Fruit fly (Drosophila melanogaster) S2 (cell line): ENCODE results near the gene Argk1.

Source experiments
- CG8478 ChIP-seq: fragments of >200 bp; optimal IDR thresholded peaks from 2 replicates; lab custom pipeline; 2018
- CTCF ChIP-seq, 2 experiments: fragments of >200 bp; optimal IDR thresholded peaks; 2 replicates each; lab custom pipeline; 2018

The Argk1 gene

dm6 chr3L:9025680-9026079, 40.1 kb downstream of the Argk1 start:
- TF ChIP-seq CG8478 (lab: Kevin White, UChicago) (no peak), CTCF (optimal IDR thresholded peaks at IDR 0.05; lab: Kevin White, UChicago) (no peak)

DNA sequence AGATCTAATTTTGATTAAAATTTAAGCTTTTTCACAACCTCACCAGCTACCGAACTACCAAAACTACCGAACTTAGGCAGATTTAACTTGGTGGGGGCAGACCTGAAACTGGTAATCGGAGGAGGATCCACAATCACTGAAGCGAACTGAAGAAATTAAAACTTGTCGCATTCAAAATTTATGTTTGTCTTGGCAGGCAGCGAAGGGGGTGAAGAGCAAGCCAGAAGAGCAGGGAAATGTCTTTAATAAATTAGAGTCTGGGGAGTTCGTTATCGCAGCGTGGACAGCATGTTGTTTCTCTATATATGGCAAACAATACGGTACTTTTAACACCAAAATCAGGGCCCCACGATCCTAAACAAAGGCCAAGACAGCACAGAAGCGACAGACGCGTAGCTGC, 40.6 kb downstream of the Argk1 start:
- no peak for TF ChIP-seq CG8478 (lab: Kevin White, UChicago)
- TF ChIP-seq CTCF (optimal IDR thresholded peaks at IDR 0.05; lab: Kevin White, UChicago): no peak

dm6 chr3L:9024741-9025140, 41.1 kb downstream of the Argk1 start:
- TF ChIP-seq CG8478 (lab: Kevin White, UChicago): no peak

DNA sequence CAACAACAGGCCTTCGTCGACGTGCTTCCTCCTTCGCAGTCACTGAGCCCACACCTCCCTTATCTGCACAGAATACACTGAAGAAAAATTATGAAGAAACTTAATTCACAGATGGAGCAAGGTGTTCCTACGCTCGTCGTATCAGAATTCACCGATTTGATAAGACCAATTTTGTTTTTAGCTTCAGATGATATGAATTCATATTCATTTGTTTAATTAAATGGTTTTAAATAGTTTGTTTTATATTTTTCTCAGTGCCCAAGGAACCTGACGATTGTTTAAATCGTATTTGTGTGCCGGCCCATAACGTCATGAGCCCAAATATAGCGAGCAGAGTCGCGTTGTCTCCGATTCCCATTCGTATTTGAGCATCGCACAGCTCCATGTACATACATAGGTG, 42.2 kb downstream of the Argk1 start:
- TF ChIP-seq CTCF (optimal IDR thresholded peaks at IDR 0.05; lab: Kevin White, UChicago) (no peak), CG8478 (lab: Kevin White, UChicago) (no peak)

DNA sequence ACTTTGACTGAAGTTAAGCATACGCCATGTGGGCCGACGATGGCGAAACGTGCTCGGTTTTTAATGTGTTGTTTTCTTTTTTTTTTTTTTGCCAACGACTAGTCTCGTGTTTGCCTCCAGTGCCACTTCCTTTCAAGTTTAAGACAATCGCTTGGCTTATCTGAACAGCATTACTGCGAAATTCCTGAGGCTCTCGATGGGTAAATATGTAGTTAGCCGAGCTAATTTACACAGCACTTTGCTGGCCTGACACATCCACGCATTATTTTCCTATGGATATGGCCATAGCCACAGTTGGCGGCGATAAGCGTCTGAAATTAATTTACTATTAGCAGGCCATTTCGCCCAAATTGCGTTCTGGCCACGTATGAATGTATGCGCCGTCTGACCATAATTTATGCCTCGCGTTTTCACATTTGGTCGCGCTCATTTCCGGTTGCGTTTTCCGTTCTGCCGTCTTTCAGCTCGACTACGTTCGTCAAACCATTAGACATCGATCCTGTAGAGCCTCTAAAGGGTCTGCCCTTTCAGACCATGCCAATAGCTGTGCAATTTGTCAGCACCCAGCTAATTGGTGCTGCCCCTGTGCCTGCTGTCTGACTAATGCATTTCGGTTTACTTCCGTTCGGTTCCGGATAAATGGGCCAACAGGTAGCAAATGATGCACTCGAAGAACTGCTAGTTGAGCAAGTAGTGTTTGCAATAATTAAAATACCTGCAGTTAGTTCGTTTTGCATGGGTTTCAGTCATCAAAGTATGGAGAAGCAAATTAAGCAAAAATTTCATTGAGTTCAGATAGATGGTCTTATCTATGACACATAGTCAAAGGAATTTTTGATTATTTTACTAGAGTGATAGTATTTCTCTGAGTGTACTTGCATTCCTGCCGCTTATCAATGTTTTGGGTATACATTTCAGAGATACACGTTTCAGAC, 45.1 kb downstream of the Argk1 start:
- no peak for TF ChIP-seq CTCF (optimal IDR thresholded peaks at IDR 0.05; lab: Kevin White, UChicago)

DNA sequence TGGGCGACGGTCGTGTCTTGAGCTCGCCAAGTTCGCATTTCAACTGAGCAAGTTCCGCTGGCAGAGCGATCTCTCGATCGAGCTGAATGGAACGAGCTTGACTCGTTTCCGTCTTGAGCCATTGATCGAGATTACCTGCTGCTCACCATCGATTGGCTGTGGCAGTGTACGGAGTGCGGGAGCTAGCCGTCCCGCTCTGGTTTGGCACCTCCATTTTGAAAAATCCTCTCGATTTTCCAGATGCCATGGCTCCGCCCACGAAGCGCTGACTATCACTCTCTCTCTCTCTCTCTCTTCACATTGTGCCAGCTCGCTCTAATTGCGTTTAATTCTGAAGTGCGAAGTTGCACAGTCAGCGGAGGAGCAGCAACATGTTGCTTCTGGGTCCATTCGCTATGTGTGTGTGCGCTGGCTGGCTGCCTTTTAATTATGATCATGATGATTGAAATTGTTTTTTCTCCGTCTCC, 46.6 kb downstream of the Argk1 start, which contains the start of gene Doc2:
TSS of gene Doc2 (minus strand) at position 51 of the 467 bp plus-strand sequence.
- no peak for TF ChIP-seq CTCF (optimal IDR thresholded peaks at IDR 0.05; lab: Kevin White, UChicago)
- no peak for TF ChIP-seq CG8478 (lab: Kevin White, UChicago)

dm6 chr3L:9017414-9017813, 48.4 kb downstream of the Argk1 start:
- no peak for TF ChIP-seq CTCF (optimal IDR thresholded peaks at IDR 0.05; lab: Kevin White, UChicago)
- TF ChIP-seq CG8478 (lab: Kevin White, UChicago): no peak

DNA sequence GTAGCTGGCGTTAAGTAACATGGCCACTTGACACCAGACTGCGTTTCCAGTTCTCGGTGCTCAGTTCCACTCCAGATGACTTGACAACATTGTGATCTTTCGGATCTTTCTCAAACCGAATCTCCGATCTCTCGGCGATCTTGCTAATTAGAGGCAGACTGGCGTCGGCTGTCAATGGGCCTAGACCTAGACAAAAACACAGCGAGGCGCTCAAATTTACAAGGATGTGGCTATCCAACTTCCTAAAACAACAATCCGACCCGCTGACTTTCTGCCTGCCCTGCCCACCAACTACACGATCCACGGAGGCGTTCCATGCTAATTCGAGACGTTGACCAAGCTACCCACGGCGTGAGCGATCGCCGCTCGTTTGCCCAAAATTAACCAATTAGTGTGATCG, 52.1 kb downstream of the Argk1 start:
- TF ChIP-seq CG8478 (lab: Kevin White, UChicago) (no peak), CTCF (optimal IDR thresholded peaks at IDR 0.05; lab: Kevin White, UChicago) (no peak)

DNA sequence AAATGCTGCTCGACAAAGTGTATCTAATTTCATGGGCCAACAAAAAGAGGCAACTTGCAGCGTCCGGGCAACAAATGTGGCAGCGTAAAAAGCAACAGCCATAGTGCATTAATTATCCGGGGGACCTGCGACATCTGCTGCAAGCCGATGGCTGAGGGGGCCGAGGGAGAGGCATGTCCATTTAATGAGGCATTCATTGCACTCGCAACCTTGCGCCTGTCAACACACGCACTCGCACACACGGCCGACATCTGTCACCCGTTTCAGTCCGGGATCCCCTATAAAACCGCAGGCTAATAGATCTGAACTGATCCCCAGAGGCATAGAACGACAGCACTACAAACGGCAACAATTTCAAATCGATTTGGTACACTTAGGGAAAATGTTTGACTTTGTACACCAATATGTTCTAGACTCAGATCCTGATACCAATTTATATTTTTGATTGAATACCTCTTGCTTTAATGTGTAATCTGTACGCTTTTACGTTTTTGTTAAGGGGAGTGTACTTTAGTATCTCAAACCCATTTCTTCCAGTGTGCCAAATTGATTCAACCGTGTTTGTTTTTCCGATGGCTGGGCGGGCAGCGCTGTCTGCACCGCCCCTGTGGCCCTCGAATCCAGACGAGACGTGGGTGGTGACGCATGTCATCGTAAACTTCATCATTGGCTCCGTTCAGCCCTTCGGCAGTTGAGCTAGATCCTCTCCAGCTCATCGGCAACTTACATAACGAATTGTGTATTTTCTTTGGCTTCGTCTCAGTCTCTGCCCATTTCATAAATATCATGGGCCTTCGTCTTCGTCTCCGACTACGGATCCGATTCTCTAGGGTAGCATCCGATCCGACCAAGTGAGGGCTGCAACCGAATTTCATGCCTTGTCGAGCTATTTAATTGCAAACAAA, 54.1 kb downstream of the Argk1 start:
- no peak for TF ChIP-seq CG8478 (lab: Kevin White, UChicago)
- TF ChIP-seq CTCF (optimal IDR thresholded peaks at IDR 0.05; lab: Kevin White, UChicago): no peak

DNA sequence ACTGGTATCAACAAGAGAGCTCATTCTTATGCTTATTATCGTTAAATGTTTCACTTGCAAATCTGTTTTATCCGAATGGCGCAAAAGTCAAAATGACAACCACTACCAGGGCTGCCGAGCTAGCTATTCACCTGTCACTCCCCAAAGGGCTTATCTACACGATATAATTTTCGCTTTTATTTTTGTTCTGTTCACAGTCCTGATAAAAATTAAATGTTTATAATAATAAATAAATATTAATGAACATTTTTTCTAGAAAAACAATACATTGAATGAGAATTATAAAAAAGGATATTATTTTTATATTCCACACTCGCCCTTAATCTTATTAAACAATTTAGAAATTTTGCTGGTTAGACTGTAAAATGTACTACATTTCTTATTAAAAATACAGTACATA, 56.1 kb downstream of the Argk1 start, which contains the start of gene CG5194:
TSS of gene CG5194 (minus strand) at position 101 of the 400 bp plus-strand sequence.
- TF ChIP-seq CTCF (optimal IDR thresholded peaks at IDR 0.05; lab: Kevin White, UChicago): no peak
- no peak for TF ChIP-seq CG8478 (lab: Kevin White, UChicago)

DNA sequence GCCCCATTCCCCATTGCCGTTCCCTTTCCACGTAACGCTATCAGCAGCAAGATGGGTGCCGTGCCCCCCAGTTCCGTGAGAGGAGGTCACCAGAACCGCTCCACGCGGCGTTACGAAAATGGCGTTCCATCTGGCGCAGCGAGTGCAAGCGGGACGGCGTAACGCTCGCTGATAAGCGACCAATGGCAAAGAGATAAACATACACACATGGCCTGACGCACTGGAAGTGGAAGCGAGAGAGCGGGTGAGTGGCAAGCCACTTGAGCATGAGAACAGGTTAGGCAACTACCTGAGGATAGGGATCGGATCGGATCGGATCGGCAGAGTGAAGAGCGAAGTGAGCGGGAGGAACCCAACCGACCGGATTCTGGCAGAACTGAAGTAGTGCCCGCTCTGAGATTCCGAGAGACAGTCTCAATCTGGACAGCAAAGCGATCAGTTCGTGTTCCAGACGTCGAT, 61.0 kb downstream of the Argk1 start, which contains the start of gene Doc3:
TSS of gene Doc3 (plus strand) at position 409 of the 459 bp plus-strand sequence.
- no peak for TF ChIP-seq CG8478 (lab: Kevin White, UChicago)
- TF ChIP-seq CTCF (optimal IDR thresholded peaks at IDR 0.05; lab: Kevin White, UChicago): peak in 1 of 2 experiments; percentile 24

- TF ChIP-seq CG8478 (lab: Kevin White, UChicago) (no peak), CTCF (optimal IDR thresholded peaks at IDR 0.05; lab: Kevin White, UChicago) (no peak)
These were observed 62.5 kb downstream of the Argk1 start for dm6 chr3L:9003369-9003768.

dm6 chr3L:9002527-9002926, 63.3 kb downstream of the Argk1 start:
- TF ChIP-seq CTCF (optimal IDR thresholded peaks at IDR 0.05; lab: Kevin White, UChicago) (no peak), CG8478 (lab: Kevin White, UChicago) (no peak)
